Fruit fly (Drosophila melanogaster) whole organism: ENCODE measurements around the gene ATPsynC.

Experiments
- Dll ChIP-seq: fragments of >200 bp; optimal IDR thresholded peaks from 2 replicates; lab custom pipeline; 2017
- psq ChIP-seq: fragments of >200 bp; optimal IDR thresholded peaks from 2 replicates; lab custom pipeline; 2017

- no peak for TF ChIP-seq Dll
- TF ChIP-seq psq (lab: Kevin White, UChicago): no peak
Observed at dm6 chr3R:31252093-31252962, 32.9 kb upstream of the ATPsynC start, which contains the start of the genes qless and mRpL32.
